Fruit fly (Drosophila melanogaster) whole organism, embryonic: ENCODE results near the gene Nep7.
A peak's percentile ranks its signal among the peaks of the same experiment; 100 is the strongest.

Experiments used
- Abd-B ChIP-seq: fragments of 200-800 bp; sonication (Bioruptor generic); optimal IDR thresholded peaks from 2 replicates; lab custom pipeline; 2018; ENCODE audit warnings: missing biosample characterization, mild to moderate bottlenecking, missing genetic modification characterization, moderate library complexity
- Adf1 ChIP-seq: fragments of 200-800 bp; sonication (Bioruptor generic); IDR thresholded peaks from 2 replicates; pipeline ENCODE4 v1.3.6; 2022; ENCODE audit warnings: missing biosample characterization, missing genetic modification characterization
- Aef1 ChIP-seq: fragments of 200-800 bp; sonication (Bioruptor generic); IDR thresholded peaks from 3 replicates; pipeline ENCODE4 v1.3.6; 2022; ENCODE audit warnings: missing biosample characterization, missing genetic modification characterization
- CG10267 ChIP-seq: fragments of 200-800 bp; sonication (Bioruptor generic); optimal IDR thresholded peaks from 2 replicates; lab custom pipeline; 2018; ENCODE audit warnings: missing biosample characterization, mild to moderate bottlenecking, missing genetic modification characterization, moderate library complexity
- CG10321 ChIP-seq: fragments of 200-800 bp; sonication (Bioruptor generic); IDR thresholded peaks from 2 replicates; pipeline ENCODE4 v1.3.6; 2022; ENCODE audit warnings: missing biosample characterization, missing genetic modification characterization
- CG10462 ChIP-seq: fragments of 200-800 bp; sonication (Bioruptor generic); optimal IDR thresholded peaks from 2 replicates; lab custom pipeline; 2016; ENCODE audit warnings: missing biosample characterization, missing genetic modification characterization
- CG11085 ChIP-seq: fragments of 200-800 bp; sonication (Bioruptor generic); IDR thresholded peaks from 2 replicates; pipeline ENCODE4 v1.3.6; 2022; ENCODE audit warnings: missing biosample characterization, missing genetic modification characterization
- CG11504 ChIP-seq: fragments of 200-800 bp; sonication (Bioruptor generic); optimal IDR thresholded peaks from 3 replicates; lab custom pipeline; 2019; ENCODE audit warnings: missing biosample characterization, mild to moderate bottlenecking, missing genetic modification characterization, moderate library complexity
- CG12391 ChIP-seq: fragments of 200-800 bp; sonication (Bioruptor generic); optimal IDR thresholded peaks from 3 replicates; lab custom pipeline; 2018; ENCODE audit warnings: missing biosample characterization, mild to moderate bottlenecking, missing genetic modification characterization, moderate library complexity
- CG13123 ChIP-seq: fragments of 200-800 bp; sonication (Bioruptor generic); optimal IDR thresholded peaks from 2 replicates; lab custom pipeline; 2016; ENCODE audit warnings: missing biosample characterization, missing genetic modification characterization
- CG14014 ChIP-seq: fragments of 200-800 bp; sonication (Bioruptor generic); IDR thresholded peaks from 2 replicates; pipeline ENCODE4 v1.3.6; 2022; ENCODE audit warnings: missing biosample characterization, missing genetic modification characterization
- CG14710 ChIP-seq: fragments of 200-800 bp; sonication (Bioruptor generic); optimal IDR thresholded peaks from 3 replicates; lab custom pipeline; 2019; ENCODE audit warnings: missing biosample characterization, mild to moderate bottlenecking, missing genetic modification characterization, moderate library complexity
- CG14860 ChIP-seq: fragments of 200-800 bp; sonication (Bioruptor generic); IDR thresholded peaks from 3 replicates; pipeline ENCODE4 v1.3.6; 2022; ENCODE audit warnings: missing biosample characterization, missing genetic modification characterization; ENCODE audit not compliant: partially characterized antibody
- CG1647 ChIP-seq: fragments of 200-800 bp; sonication (Bioruptor generic); optimal IDR thresholded peaks from 3 replicates; lab custom pipeline; 2016; ENCODE audit warnings: missing biosample characterization, missing genetic modification characterization
- CG17186 ChIP-seq: fragments of 200-800 bp; sonication (Bioruptor generic); optimal IDR thresholded peaks from 3 replicates; lab custom pipeline; 2017; ENCODE audit warnings: missing biosample characterization, missing genetic modification reagents, missing genetic modification characterization
- CG1792 ChIP-seq: fragments of 200-800 bp; sonication (Bioruptor generic); optimal IDR thresholded peaks from 2 replicates; lab custom pipeline; 2016; ENCODE audit warnings: missing biosample characterization, missing genetic modification characterization
- CG31365 ChIP-seq: fragments of 200-800 bp; sonication (Bioruptor generic); optimal IDR thresholded peaks from 2 replicates; lab custom pipeline; 2018; ENCODE audit warnings: missing biosample characterization, mild to moderate bottlenecking, missing genetic modification characterization
- CG31441 ChIP-seq: fragments of 200-800 bp; sonication (Bioruptor generic); IDR thresholded peaks from 2 replicates; pipeline ENCODE4 v1.3.6; 2022; ENCODE audit warnings: missing biosample characterization, missing genetic modification characterization
- CG32772 ChIP-seq: fragments of 200-800 bp; sonication (Bioruptor generic); IDR thresholded peaks from 2 replicates; pipeline ENCODE4 v1.3.6; 2022; ENCODE audit warnings: missing biosample characterization, missing genetic modification characterization
- CG34224 ChIP-seq: fragments of 200-800 bp; sonication (Bioruptor generic); IDR thresholded peaks from 3 replicates; pipeline ENCODE4 v1.3.6; 2022; ENCODE audit warnings: missing biosample characterization, missing genetic modification characterization; ENCODE audit not compliant: partially characterized antibody
- CG7928 ChIP-seq: fragments of 200-800 bp; sonication (Bioruptor generic); optimal IDR thresholded peaks from 2 replicates; lab custom pipeline; 2017; ENCODE audit warnings: missing biosample characterization, mild to moderate bottlenecking, missing genetic modification characterization
- CG8089 ChIP-seq: fragments of 200-800 bp; sonication (Bioruptor generic); optimal IDR thresholded peaks from 3 replicates; lab custom pipeline; 2016; ENCODE audit warnings: missing biosample characterization, missing genetic modification characterization
- Dref ChIP-seq: fragments of 200-800 bp; sonication (Bioruptor generic); IDR thresholded peaks from 2 replicates; pipeline ENCODE4 v1.3.6; 2022; ENCODE audit warnings: missing biosample characterization, missing genetic modification characterization
- Gsc ChIP-seq: fragments of 200-800 bp; sonication (Bioruptor generic); IDR thresholded peaks from 2 replicates; pipeline ENCODE4 v1.3.6; 2022; ENCODE audit warnings: missing biosample characterization, missing genetic modification characterization
- Hand ChIP-seq: fragments of 200-800 bp; sonication (Bioruptor generic); optimal IDR thresholded peaks from 2 replicates; lab custom pipeline; 2017; ENCODE audit warnings: mild to moderate bottlenecking, missing biosample characterization, missing genetic modification reagents, missing genetic modification characterization
- Hey ChIP-seq: fragments of 200-800 bp; sonication (Bioruptor generic); optimal IDR thresholded peaks from 3 replicates; lab custom pipeline; 2018; ENCODE audit warnings: missing biosample characterization, mild to moderate bottlenecking, missing genetic modification characterization
- Nf-YC ChIP-seq: fragments of 200-800 bp; optimal IDR thresholded peaks from 3 replicates; lab custom pipeline; 2019; ENCODE audit warnings: missing biosample characterization, mild to moderate bottlenecking, missing genetic modification characterization, moderate library complexity
- Side ChIP-seq: fragments of 200-800 bp; sonication (Bioruptor generic); optimal IDR thresholded peaks from 2 replicates; lab custom pipeline; 2016; ENCODE audit warnings: missing biosample characterization, missing genetic modification characterization
- amos ChIP-seq: fragments of 200-800 bp; sonication (Bioruptor generic); IDR thresholded peaks from 2 replicates; pipeline ENCODE4 v1.3.6; 2022; ENCODE audit warnings: missing biosample characterization, missing genetic modification characterization; ENCODE audit not compliant: partially characterized antibody
- ato ChIP-seq: fragments of 200-800 bp; sonication (Bioruptor generic); IDR thresholded peaks from 2 replicates; pipeline ENCODE4 v1.3.6; 2022; ENCODE audit warnings: missing biosample characterization, missing genetic modification characterization; ENCODE audit not compliant: partially characterized antibody
- cad ChIP-seq: fragments of >200 bp; optimal IDR thresholded peaks from 2 replicates; lab custom pipeline; 2017; ENCODE audit warnings: missing biosample characterization, missing genetic modification characterization
- crc ChIP-seq: fragments of 200-800 bp; sonication (Bioruptor generic); optimal IDR thresholded peaks from 2 replicates; lab custom pipeline; 2016; ENCODE audit warnings: missing biosample characterization, missing genetic modification characterization
- crol ChIP-seq: fragments of 200-800 bp; sonication (Bioruptor generic); IDR thresholded peaks from 2 replicates; pipeline ENCODE4 v1.3.6; 2022; ENCODE audit warnings: missing biosample characterization, missing genetic modification characterization
- danr ChIP-seq: fragments of 200-800 bp; sonication (Bioruptor generic); IDR thresholded peaks from 2 replicates; pipeline ENCODE4 v1.3.6; 2022; ENCODE audit warnings: missing biosample characterization, missing genetic modification characterization
- dpn ChIP-seq, 2 experiments: fragments of 200-800 bp; sonication (Bioruptor generic); optimal IDR thresholded peaks; 3 replicates each; lab custom pipeline; 2016; ENCODE audit warnings: missing biosample characterization in 2 of 2, missing genetic modification characterization in 2 of 2
- fd3F ChIP-seq: fragments of 200-800 bp; sonication (Bioruptor generic); optimal IDR thresholded peaks from 2 replicates; lab custom pipeline; 2018; ENCODE audit warnings: missing biosample characterization, mild to moderate bottlenecking, missing genetic modification characterization, moderate library complexity
- gcm ChIP-seq: fragments of 200-800 bp; sonication (Bioruptor generic); optimal IDR thresholded peaks from 2 replicates; lab custom pipeline; 2019; ENCODE audit warnings: missing biosample characterization, mild to moderate bottlenecking, missing genetic modification characterization, moderate library complexity
- hbn ChIP-seq: fragments of 200-800 bp; sonication (Bioruptor generic); IDR thresholded peaks from 2 replicates; pipeline ENCODE4 v1.3.6; 2022; ENCODE audit warnings: missing biosample characterization, missing genetic modification characterization; ENCODE audit not compliant: partially characterized antibody
- knrl ChIP-seq: fragments of 200-800 bp; sonication (Bioruptor generic); IDR thresholded peaks from 3 replicates; pipeline ENCODE4 v1.3.6; 2022; ENCODE audit warnings: missing biosample characterization, missing genetic modification characterization; ENCODE audit not compliant: partially characterized antibody
- pho ChIP-seq: fragments of 200-800 bp; sonication (Bioruptor generic); optimal IDR thresholded peaks from 2 replicates; lab custom pipeline; 2016; ENCODE audit warnings: missing biosample characterization, missing genetic modification characterization
- psq ChIP-seq: fragments of 200-800 bp; sonication (Bioruptor generic); optimal IDR thresholded peaks from 2 replicates; lab custom pipeline; 2017; ENCODE audit warnings: missing biosample characterization, missing genetic modification characterization
- pzg ChIP-seq: fragments of 200-800 bp; sonication (Bioruptor generic); optimal IDR thresholded peaks from 3 replicates; lab custom pipeline; 2018; ENCODE audit warnings: missing biosample characterization, mild to moderate bottlenecking, missing genetic modification characterization, moderate library complexity
- schlank ChIP-seq: fragments of 200-800 bp; sonication (Bioruptor generic); optimal IDR thresholded peaks from 2 replicates; lab custom pipeline; 2018; ENCODE audit warnings: missing biosample characterization, mild to moderate bottlenecking, missing genetic modification characterization
- sug ChIP-seq: fragments of 200-800 bp; optimal IDR thresholded peaks from 2 replicates; lab custom pipeline; 2019; ENCODE audit warnings: missing biosample characterization, mild to moderate bottlenecking, missing genetic modification characterization, moderate library complexity
- tna ChIP-seq: fragments of 200-800 bp; sonication (Bioruptor generic); IDR thresholded peaks from 2 replicates; pipeline ENCODE4 v1.3.6; 2022; ENCODE audit warnings: missing biosample characterization, missing genetic modification characterization; ENCODE audit not compliant: partially characterized antibody
- toy ChIP-seq: fragments of 200-800 bp; sonication (Bioruptor generic); IDR thresholded peaks from 2 replicates; pipeline ENCODE4 v1.3.6; 2022; ENCODE audit warnings: missing biosample characterization, missing genetic modification characterization
- ttk ChIP-seq: fragments of 200-800 bp; sonication (Bioruptor generic); IDR thresholded peaks from 2 replicates; pipeline ENCODE4 v2.1.2; 2022; ENCODE audit warnings: missing biosample characterization, missing genetic modification characterization
- twi ChIP-seq: fragments of 200-800 bp; optimal IDR thresholded peaks from 2 replicates; lab custom pipeline; 2019; ENCODE audit warnings: missing biosample characterization, mild to moderate bottlenecking, missing genetic modification characterization, moderate library complexity
- wdn ChIP-seq: fragments of 200-800 bp; sonication (Bioruptor generic); IDR thresholded peaks from 2 replicates; pipeline ENCODE4 v1.3.6; 2022; ENCODE audit warnings: missing biosample characterization, missing genetic modification characterization
- wek ChIP-seq: fragments of 200-800 bp; sonication (Bioruptor generic); optimal IDR thresholded peaks from 3 replicates; lab custom pipeline; 2018; ENCODE audit warnings: missing biosample characterization, mild to moderate bottlenecking, missing genetic modification characterization, moderate library complexity

The Nep7 gene

DNA sequence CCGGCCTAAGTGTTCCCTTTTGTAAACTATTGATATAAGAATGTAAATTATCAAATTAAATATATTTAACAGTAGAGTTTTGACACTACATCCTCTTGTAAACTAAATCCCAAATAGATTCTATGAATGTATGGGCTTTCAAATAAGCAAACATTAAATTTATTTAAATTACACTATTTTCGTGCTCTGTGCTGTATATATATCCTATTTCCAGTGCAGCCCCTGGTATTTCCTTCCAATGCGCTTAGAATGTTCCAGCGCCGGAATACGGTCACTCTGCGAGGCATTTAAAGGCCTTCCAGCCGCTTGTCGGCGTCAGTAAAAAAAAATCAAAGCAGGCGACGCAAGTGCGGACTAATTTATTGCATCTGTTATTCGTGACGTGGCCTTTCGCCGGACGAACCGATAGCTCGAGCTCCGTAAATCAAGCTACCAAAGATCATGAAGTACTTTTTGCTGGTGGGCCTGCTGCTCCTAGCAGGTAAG is 6.3 kb upstream of the Nep7 start, which contains the start of gene Gp93 (continued):
- no peak for TF ChIP-seq crol
- TF ChIP-seq CG31365 (tag; lab: Kevin White, UChicago): no peak
- TF ChIP-seq CG13123 (GFP tag; lab: Kevin White, UChicago): peak; percentile 11
- no peak for TF ChIP-seq wek (GFP tag; lab: Kevin White, UChicago)
- peak; percentile 37; the same call in 1 of the 2 replicates for TF ChIP-seq Adf1 (GFP tag; lab: Robert Waterston, UW)
- TF ChIP-seq knrl (GFP tag; lab: Robert Waterston, UW): no peak
- no peak for TF ChIP-seq CG8089
- TF ChIP-seq CG1792 (GFP tag; lab: Kevin White, UChicago): no peak
- peak; percentile 31 for TF ChIP-seq twi (tag; lab: Kevin White, UChicago)
- peak; percentile 55; the same call in 1 of the 2 replicates for TF ChIP-seq amos (GFP tag; lab: Robert Waterston, UW)
- no peak for TF ChIP-seq gcm
- no peak for TF ChIP-seq Side
- peak; percentile 55; the same call in 1 of the 2 replicates for TF ChIP-seq ttk
- TF ChIP-seq CG11504: no peak
- peak; percentile 33; the same call in 1 of the 2 replicates for TF ChIP-seq CG10321
- no peak for TF ChIP-seq Gsc (GFP tag; lab: Robert Waterston, UW)
- TF ChIP-seq pzg (GFP tag; lab: Kevin White, UChicago): peak; percentile 48
- TF ChIP-seq CG14710: peak; percentile 38
- peak; percentile 42 for TF ChIP-seq fd3F (GFP tag; lab: Kevin White, UChicago)
- TF ChIP-seq CG14014 (GFP tag; lab: Robert Waterston, UW): peak; percentile 69
- no peak for TF ChIP-seq schlank (tag; lab: Kevin White, UChicago)
- TF ChIP-seq CG10462 (GFP tag; lab: Kevin White, UChicago): peak; percentile 53
- TF ChIP-seq CG11085 (GFP tag; lab: Robert Waterston, UW): peak; percentile 56
- no peak for TF ChIP-seq toy
- TF ChIP-seq crc: no peak
- TF ChIP-seq CG1647 (GFP tag; lab: Kevin White, UChicago): no peak
- TF ChIP-seq dpn (GFP tag; optimal IDR thresholded peaks at IDR 0.05; lab: Kevin White, UChicago): peak; percentile 25 to 64
- peak; percentile 74 for TF ChIP-seq CG32772 (GFP tag; lab: Robert Waterston, UW)
- peak; percentile 48; the same call in 1 of the 2 replicates for TF ChIP-seq danr (GFP tag; lab: Robert Waterston, UW)
- peak; percentile 71 for TF ChIP-seq CG12391 (tag; lab: Kevin White, UChicago)
- peak; percentile 19 for TF ChIP-seq CG7928 (GFP tag; lab: Kevin White, UChicago)

DNA sequence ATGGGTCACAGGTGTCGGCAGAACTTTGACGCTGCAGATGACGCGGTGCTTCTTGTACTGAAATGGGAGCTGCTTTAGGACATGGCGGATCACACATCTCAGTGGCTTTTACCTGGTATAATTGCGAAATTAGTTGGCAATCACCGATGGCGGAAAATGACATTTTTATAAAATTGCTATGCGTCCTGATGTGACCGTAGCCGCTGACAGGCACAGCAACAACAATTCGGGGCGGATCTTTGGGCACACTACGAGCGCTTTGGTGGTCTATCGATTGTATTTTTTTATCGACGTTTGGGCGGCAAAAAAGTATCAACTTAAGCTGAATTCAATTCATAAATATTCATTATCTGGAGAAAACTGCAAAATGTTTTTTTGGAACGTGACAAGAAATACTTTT is 827 bp upstream of the Nep7 start, which contains the start of gene CG4951:
TSS of gene CG4951 (minus strand) at position 223 of the 400 bp plus-strand sequence.
- no peak for TF ChIP-seq CG11085 (GFP tag; lab: Robert Waterston, UW)
- no peak for TF ChIP-seq wdn (GFP tag; lab: Robert Waterston, UW)
- no peak for TF ChIP-seq pho (GFP tag; lab: Kevin White, UChicago)
- no peak for TF ChIP-seq Hey
- TF ChIP-seq CG10267: peak; percentile 44
- TF ChIP-seq cad (GFP tag; lab: Kevin White, UChicago): no peak
- peak; percentile 70 for TF ChIP-seq CG17186
- TF ChIP-seq tna (GFP tag; lab: Robert Waterston, UW): peak; percentile 57; the same call in 1 of the 2 replicates
- TF ChIP-seq psq: no peak
- no peak for TF ChIP-seq CG14014 (GFP tag; lab: Robert Waterston, UW)
- peak; percentile 1 for TF ChIP-seq Nf-YC (tag; lab: Kevin White, UChicago)
- peak; percentile 49; the same call in 1 of the 2 replicates for TF ChIP-seq hbn (GFP tag; lab: Robert Waterston, UW)
- TF ChIP-seq CG34224 (GFP tag; lab: Robert Waterston, UW): peak; percentile 57; the same call in 2 of the 3 replicates
- peak; percentile 40 for TF ChIP-seq CG14710
- TF ChIP-seq CG14860 (GFP tag; lab: Robert Waterston, UW): peak; percentile 53; the same call in 2 of the 3 replicates
- peak; percentile 94 for TF ChIP-seq Dref (GFP tag; lab: Robert Waterston, UW)
- TF ChIP-seq Hand (GFP tag; lab: Kevin White, UChicago): no peak
- no peak for TF ChIP-seq CG31441 (GFP tag; lab: Robert Waterston, UW)
- TF ChIP-seq Abd-B (GFP tag; lab: Kevin White, UChicago): no peak
- 0 out of 2 replicates have a peak, but pooled peaks have one; percentile 23 for TF ChIP-seq ato
- peak; percentile 94 for TF ChIP-seq Aef1 (GFP tag; lab: Robert Waterston, UW)
- no peak for TF ChIP-seq sug (tag; lab: Kevin White, UChicago)
